Worm (Caenorhabditis elegans) whole organism, L4/young adult: ENCODE measurements around the gene har-1.

Source experiments
- W03F9.2 ChIP-seq: fragments of 150-350 bp; optimal IDR thresholded peaks from 2 replicates; lab custom pipeline; 2014; ENCODE audit warnings: missing biosample characterization, missing genetic modification characterization
- him-1 ChIP-seq: sonication (generic microtip); optimal IDR thresholded peaks from 2 replicates; lab custom pipeline; 2016; ENCODE audit warnings: missing genotype, missing genetic modification reagents, missing genetic modification characterization, missing compliant biosample characterization

DNA sequence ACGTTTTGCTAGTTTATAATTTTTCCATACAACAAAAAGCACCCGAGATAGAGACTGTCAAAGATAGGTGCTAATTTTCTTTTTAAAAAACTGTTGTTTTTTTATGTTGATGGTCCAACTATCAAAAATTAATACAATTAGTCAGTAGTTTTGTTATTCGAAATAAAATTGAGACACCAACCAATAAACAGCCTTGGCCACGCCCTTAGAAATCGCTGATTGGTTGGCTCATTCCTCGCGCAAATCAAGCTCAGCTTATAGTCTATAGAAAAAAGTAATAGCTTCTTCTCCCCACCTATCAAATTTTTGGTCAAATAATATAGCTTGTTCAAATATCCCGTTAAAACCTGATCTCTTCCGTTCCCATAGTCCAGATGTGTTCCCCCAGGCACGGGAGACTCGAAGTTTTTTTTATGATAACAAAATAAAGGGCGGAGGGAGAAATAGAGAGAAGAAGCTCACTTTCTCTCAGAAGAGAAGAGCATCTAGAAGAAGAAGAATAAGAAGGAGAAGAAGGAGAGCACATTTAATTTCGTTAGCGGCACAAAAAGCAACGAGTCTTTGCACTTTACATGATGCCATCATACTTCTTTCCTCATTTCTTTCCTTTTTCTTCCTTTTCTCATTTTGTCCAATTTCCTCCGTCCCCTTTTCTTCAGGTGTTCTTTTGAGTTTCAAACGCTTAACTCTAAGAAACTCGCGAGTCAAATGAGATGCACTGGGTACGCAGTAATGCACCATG is 19.9 kb upstream of the har-1 start:
- TF ChIP-seq him-1 (tag; lab: Kevin White, UChicago), result no peak
- TF ChIP-seq W03F9.2 (tag; lab: Kevin White, UChicago), result no peak
